Worm (Caenorhabditis elegans) whole organism, L3 larva: ENCODE results near the gene nhr-100.

Experiments used
- aly-2 ChIP-seq: fragments of 150-350 bp; optimal IDR thresholded peaks from 2 replicates; lab custom pipeline; 2014; ENCODE audit warnings: missing biosample characterization, missing genetic modification characterization
- ama-1 ChIP-seq: fragments of 150-350 bp; optimal IDR thresholded peaks from 2 replicates; lab custom pipeline; 2018
- ceh-16 ChIP-seq: sonication (generic microtip); optimal IDR thresholded peaks from 2 replicates; lab custom pipeline; 2017; ENCODE audit warnings: missing biosample characterization, missing genetic modification characterization
- ceh-28 ChIP-seq: fragments of 150-350 bp; optimal IDR thresholded peaks from 2 replicates; lab custom pipeline; 2014; ENCODE audit warnings: missing biosample characterization, missing genetic modification reagents, missing genetic modification characterization
- ceh-9 ChIP-seq: sonication (generic microtip); optimal IDR thresholded peaks from 2 replicates; lab custom pipeline; 2018; ENCODE audit warnings: missing biosample characterization, missing genetic modification characterization
- daf-12 ChIP-seq: fragments of 150-350 bp; optimal IDR thresholded peaks from 2 replicates; lab custom pipeline; 2014; ENCODE audit warnings: missing biosample characterization, missing genetic modification reagents, missing genetic modification characterization
- egl-27 ChIP-seq: sonication (generic microtip); optimal IDR thresholded peaks from 4 replicates; lab custom pipeline; 2017; ENCODE audit warnings: missing biosample characterization, missing genetic modification reagents, missing genetic modification characterization
- egl-5 ChIP-seq: fragments of 150-350 bp; optimal IDR thresholded peaks from 2 replicates; lab custom pipeline; 2017; ENCODE audit warnings: missing biosample characterization, missing genetic modification reagents, missing genetic modification characterization, inconsistent platforms
- elt-1 ChIP-seq: fragments of 150-350 bp; optimal IDR thresholded peaks from 2 replicates; lab custom pipeline; 2014; ENCODE audit warnings: missing biosample characterization, missing genetic modification characterization
- elt-2 ChIP-seq: sonication (generic microtip); optimal IDR thresholded peaks from 2 replicates; lab custom pipeline; 2016; ENCODE audit warnings: missing genetic modification reagents, mild to moderate bottlenecking, missing genetic modification characterization, missing compliant biosample characterization
- elt-3 ChIP-seq, 3 experiments: fragments of 150-350 bp in 1 of 3; sonication (generic microtip) in 2 of 3; optimal IDR thresholded peaks; 2 replicates in 2 of 3; 4 replicates in 1 of 3; lab custom pipeline; 2014 to 2017; ENCODE audit warnings: missing biosample characterization in 3 of 3, missing genetic modification characterization in 3 of 3
- fkh-10 ChIP-seq: sonication (generic microtip); optimal IDR thresholded peaks from 2 replicates; lab custom pipeline; 2017; ENCODE audit warnings: missing biosample characterization, missing genetic modification reagents, missing genetic modification characterization
- fkh-2 ChIP-seq: fragments of 150-350 bp; optimal IDR thresholded peaks from 2 replicates; lab custom pipeline; 2014; ENCODE audit warnings: missing biosample characterization, missing genetic modification reagents, missing genetic modification characterization
- fos-1 ChIP-seq: fragments of 150-350 bp; optimal IDR thresholded peaks from 2 replicates; lab custom pipeline; 2014; ENCODE audit warnings: missing biosample characterization, missing genetic modification characterization
- hmg-11 ChIP-seq: sonication (generic microtip); optimal IDR thresholded peaks from 2 replicates; lab custom pipeline; 2016; ENCODE audit warnings: missing genetic modification characterization, missing compliant biosample characterization
- lin-15B ChIP-seq: fragments of 150-350 bp; optimal IDR thresholded peaks from 2 replicates; lab custom pipeline; 2014; ENCODE audit warnings: missing biosample characterization, missing genetic modification characterization
- lin-39 ChIP-seq: fragments of 150-350 bp; optimal IDR thresholded peaks from 2 replicates; lab custom pipeline; 2018; ENCODE audit warnings: missing biosample characterization, missing genetic modification reagents, missing genetic modification characterization
- lsy-12 ChIP-seq: sonication (generic microtip); optimal IDR thresholded peaks from 2 replicates; lab custom pipeline; 2016; ENCODE audit warnings: mild to moderate bottlenecking, missing genetic modification characterization, missing compliant biosample characterization
- mdl-1 ChIP-seq: fragments of 150-350 bp; optimal IDR thresholded peaks from 2 replicates; lab custom pipeline; 2014; ENCODE audit warnings: missing biosample characterization, missing genetic modification characterization
- mml-1 ChIP-seq: fragments of 150-350 bp; sonication (generic microtip); optimal IDR thresholded peaks from 3 replicates; lab custom pipeline; 2014; ENCODE audit warnings: missing biosample characterization, missing genetic modification characterization
- nfya-1 ChIP-seq: sonication (generic microtip); optimal IDR thresholded peaks from 2 replicates; lab custom pipeline; 2017; ENCODE audit warnings: missing genetic modification characterization, mild to moderate bottlenecking, missing compliant biosample characterization, antibody characterized with exemption, moderate library complexity; ENCODE audit not compliant: insufficient read depth
- nhr-11 ChIP-seq: fragments of 150-350 bp; optimal IDR thresholded peaks from 2 replicates; lab custom pipeline; 2014; ENCODE audit warnings: missing biosample characterization, missing genetic modification characterization
- nhr-23 ChIP-seq: fragments of 150-350 bp; optimal IDR thresholded peaks from 2 replicates; lab custom pipeline; 2014; ENCODE audit warnings: missing biosample characterization, missing genetic modification reagents, missing genetic modification characterization
- nhr-237 ChIP-seq: fragments of 150-350 bp; optimal IDR thresholded peaks from 2 replicates; lab custom pipeline; 2014; ENCODE audit warnings: missing biosample characterization, missing genetic modification characterization
- nhr-25 ChIP-seq: sonication (generic microtip); optimal IDR thresholded peaks from 2 replicates; lab custom pipeline; 2017; ENCODE audit warnings: missing biosample characterization, missing genetic modification characterization
- nhr-28 ChIP-seq: fragments of 150-350 bp; optimal IDR thresholded peaks from 2 replicates; lab custom pipeline; 2014; ENCODE audit warnings: missing biosample characterization, missing genetic modification characterization
- nhr-43 ChIP-seq: sonication (generic microtip); optimal IDR thresholded peaks from 2 replicates; lab custom pipeline; 2016; ENCODE audit warnings: mild to moderate bottlenecking, missing genetic modification characterization, missing compliant biosample characterization; ENCODE audit not compliant: poor library complexity, severe bottlenecking
- nhr-67 ChIP-seq: fragments of 150-350 bp; optimal IDR thresholded peaks from 2 replicates; lab custom pipeline; 2014; ENCODE audit warnings: missing biosample characterization, missing genetic modification characterization
- nhr-76 ChIP-seq: fragments of 150-350 bp; sonication (generic microtip); optimal IDR thresholded peaks from 5 replicates; lab custom pipeline; 2014; ENCODE audit warnings: missing biosample characterization, missing genetic modification characterization
- nhr-77 ChIP-seq: fragments of 150-350 bp; optimal IDR thresholded peaks from 2 replicates; lab custom pipeline; 2014; ENCODE audit warnings: missing biosample characterization, missing genetic modification characterization
- pha-4 ChIP-seq: fragments of 150-350 bp; optimal IDR thresholded peaks from 2 replicates; lab custom pipeline; 2014; ENCODE audit warnings: missing biosample characterization, missing genetic modification reagents, missing genetic modification characterization
- sea-2 ChIP-seq: fragments of 150-350 bp; sonication (generic microtip); optimal IDR thresholded peaks from 4 replicates; lab custom pipeline; 2014; ENCODE audit warnings: missing biosample characterization, missing genetic modification reagents, missing genetic modification characterization
- skn-1 ChIP-seq: fragments of 150-350 bp; optimal IDR thresholded peaks from 2 replicates; lab custom pipeline; 2014; ENCODE audit warnings: missing biosample characterization, missing genetic modification characterization
- snpc-4 ChIP-seq: fragments of 150-350 bp; optimal IDR thresholded peaks from 2 replicates; lab custom pipeline; 2014; ENCODE audit warnings: missing biosample characterization, missing genetic modification characterization
- tbx-2 ChIP-seq: sonication (generic microtip); optimal IDR thresholded peaks from 2 replicates; lab custom pipeline; 2016; ENCODE audit warnings: mild to moderate bottlenecking, missing genetic modification characterization, missing compliant biosample characterization
- unc-39 ChIP-seq: sonication (generic microtip); optimal IDR thresholded peaks from 4 replicates; lab custom pipeline; 2017; ENCODE audit warnings: missing biosample characterization, missing genetic modification characterization
- unc-62 ChIP-seq: fragments of 150-350 bp; sonication (generic microtip); optimal IDR thresholded peaks from 4 replicates; lab custom pipeline; 2014; ENCODE audit warnings: missing biosample characterization, missing genetic modification reagents, missing genetic modification characterization
- ztf-11 ChIP-seq: fragments of 150-350 bp; optimal IDR thresholded peaks from 2 replicates; lab custom pipeline; 2014; ENCODE audit warnings: missing biosample characterization, missing genetic modification characterization
- ztf-4 ChIP-seq: fragments of 150-350 bp; optimal IDR thresholded peaks from 2 replicates; lab custom pipeline; 2014; ENCODE audit warnings: missing biosample characterization, missing genetic modification characterization

nhr-100 gene

DNA sequence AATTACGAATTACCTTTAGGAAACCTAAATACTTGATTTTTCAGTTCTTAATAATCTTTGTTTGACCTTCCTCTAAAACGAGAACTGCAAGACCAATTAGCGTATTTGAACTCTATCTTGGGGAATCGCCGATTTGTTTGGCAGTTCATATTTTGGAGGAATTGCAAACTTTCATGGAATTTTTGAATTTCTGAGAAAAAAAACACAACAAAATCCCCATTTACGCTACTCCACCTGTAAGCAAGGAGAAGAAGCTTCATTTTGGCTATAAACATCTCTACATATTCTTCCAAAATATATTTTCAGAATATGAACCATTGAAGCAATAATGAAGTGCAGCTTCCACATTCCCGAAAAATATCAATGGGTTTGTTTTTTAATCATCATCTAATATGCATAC is 35.6 kb upstream of the nhr-100 start, which contains the start of gene twk-9:
Gene twk-9, plus strand, starts transcription at position 301 of the 400 bp plus-strand sequence.
- TF ChIP-seq fos-1 (tag; lab: Kevin White, UChicago), result no peak
- TF ChIP-seq nhr-28 (tag; lab: Kevin White, UChicago), result no peak
- TF ChIP-seq lin-39 (tag; lab: Kevin White, UChicago), result no peak
- TF ChIP-seq daf-12 (tag; lab: Kevin White, UChicago), result no peak
- TF ChIP-seq unc-39 (tag; lab: Kevin White, UChicago), result no peak
- no peak for TF ChIP-seq egl-5 (tag; lab: Kevin White, UChicago)
- TF ChIP-seq fkh-2 (tag; lab: Kevin White, UChicago), result no peak
- TF ChIP-seq aly-2 (tag; lab: Kevin White, UChicago), result no peak

DNA sequence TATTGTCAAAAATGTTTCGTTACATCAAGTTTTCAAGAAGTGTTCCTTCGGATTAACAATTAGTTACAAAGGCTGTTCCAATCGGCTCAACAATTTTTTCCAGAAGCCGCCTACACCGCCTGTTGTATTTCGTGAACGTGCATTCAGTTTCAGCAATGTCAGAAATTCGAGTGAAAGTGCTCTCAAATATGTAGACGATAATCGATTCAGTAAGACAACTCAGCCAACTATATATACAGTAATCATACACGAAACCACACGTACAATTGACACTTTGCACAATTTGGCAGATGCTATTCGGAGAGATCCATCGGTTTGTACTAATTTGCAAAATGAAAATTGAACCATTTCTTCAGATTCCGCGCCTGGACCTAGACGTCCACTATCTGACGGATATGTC is 32.0 kb upstream of the nhr-100 start:
- TF ChIP-seq lin-15B (tag; lab: Kevin White, UChicago) (no peak), ama-1 (no peak), nhr-11 (no peak), ceh-16 (tag; lab: Kevin White, UChicago) (no peak), lsy-12 (no peak), ceh-9 (tag; lab: Kevin White, UChicago) (no peak), hmg-11 (tag; lab: Kevin White, UChicago) (no peak)

DNA sequence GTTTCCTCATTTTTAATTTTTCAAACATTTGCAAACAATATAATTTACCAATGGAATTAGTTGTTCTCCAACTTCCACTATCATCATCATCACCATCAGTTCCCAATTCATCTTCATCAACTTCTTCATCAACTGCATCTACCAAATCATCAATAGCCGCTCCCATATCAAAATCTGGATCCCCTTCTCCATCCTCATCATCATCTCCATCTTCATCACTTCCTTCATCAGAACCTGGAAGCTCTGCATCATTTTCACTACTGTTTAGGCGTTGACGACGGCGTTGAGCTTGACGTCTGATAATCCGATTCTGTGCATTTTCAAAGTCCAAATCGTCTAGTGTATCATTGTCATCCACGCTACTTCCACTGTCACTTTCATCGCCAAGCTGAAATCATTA is 30.6 kb upstream of the nhr-100 start:
- TF ChIP-seq fkh-10 (GFP tag; lab: Kevin White, UChicago) (no peak), nhr-23 (no peak), nhr-11 (no peak), nhr-237 (no peak), nhr-28 (tag; lab: Kevin White, UChicago) (no peak), nhr-67 (tag; lab: Kevin White, UChicago) (no peak), snpc-4 (tag; lab: Kevin White, UChicago) (no peak), lin-39 (tag; lab: Kevin White, UChicago) (no peak), fos-1 (tag; lab: Kevin White, UChicago) (no peak), nhr-77 (tag; lab: Kevin White, UChicago) (no peak), tbx-2 (tag; lab: Kevin White, UChicago) (no peak), ztf-4 (tag; lab: Kevin White, UChicago) (no peak), unc-62 (GFP tag; lab: Kevin White, UChicago) (no peak), nhr-76 (no peak), nhr-43 (no peak), nhr-25 (no peak), egl-27 (tag; lab: Kevin White, UChicago) (no peak)

ce11 chrIV:9699062-9699461 is 29.4 kb upstream of the nhr-100 start:
- TF ChIP-seq pha-4 (tag; lab: Kevin White, UChicago), result peak; percentile 22
- TF ChIP-seq nhr-237, result no peak
- no peak for TF ChIP-seq ama-1
- no peak for TF ChIP-seq elt-3 (tag; optimal IDR thresholded peaks at IDR 0.05; lab: Kevin White, UChicago)

ce11 chrIV:9706704-9707197 is 21.7 kb upstream of the nhr-100 start, which contains the start of the genes dcaf-1 and dph-3:
dcaf-1 (minus strand) TSS chrIV:9706723.
dph-3 (plus strand) TSS chrIV:9707147.
- TF ChIP-seq mml-1, result no peak
- TF ChIP-seq mdl-1 (tag; lab: Kevin White, UChicago), result no peak
- no peak for TF ChIP-seq sea-2 (GFP tag; lab: Kevin White, UChicago)
- TF ChIP-seq unc-62 (GFP tag; lab: Kevin White, UChicago), result no peak
- TF ChIP-seq ama-1, result no peak
- peak; percentile 35 for TF ChIP-seq hmg-11 (tag; lab: Kevin White, UChicago)
- TF ChIP-seq pha-4 (tag; lab: Kevin White, UChicago), result peak; percentile 58
- TF ChIP-seq egl-5 (tag; lab: Kevin White, UChicago), result peak; percentile 69
- TF ChIP-seq lin-15B (tag; lab: Kevin White, UChicago), result peak; percentile 48
- TF ChIP-seq lsy-12, result no peak
- no peak for TF ChIP-seq nhr-28 (tag; lab: Kevin White, UChicago)
- TF ChIP-seq ztf-11, result no peak
- TF ChIP-seq elt-2 (tag; lab: Kevin White, UChicago), result peak; percentile 14
- TF ChIP-seq nhr-23, result peak; percentile 22
- TF ChIP-seq skn-1 (tag; lab: Kevin White, UChicago), result peak; percentile 80
- TF ChIP-seq elt-1 (tag; lab: Kevin White, UChicago), result no peak
- TF ChIP-seq fkh-10 (GFP tag; lab: Kevin White, UChicago), result no peak
- no peak for TF ChIP-seq ceh-28
- TF ChIP-seq lin-39 (tag; lab: Kevin White, UChicago), result no peak
- peak; percentile 78 for TF ChIP-seq nfya-1 (tag; lab: Kevin White, UChicago)
- TF ChIP-seq, all 47 proteins: peak for 8
